Worm (Caenorhabditis elegans): Measurements from ENCODE around the gene srd-11.

The srd-11 gene

DNA sequence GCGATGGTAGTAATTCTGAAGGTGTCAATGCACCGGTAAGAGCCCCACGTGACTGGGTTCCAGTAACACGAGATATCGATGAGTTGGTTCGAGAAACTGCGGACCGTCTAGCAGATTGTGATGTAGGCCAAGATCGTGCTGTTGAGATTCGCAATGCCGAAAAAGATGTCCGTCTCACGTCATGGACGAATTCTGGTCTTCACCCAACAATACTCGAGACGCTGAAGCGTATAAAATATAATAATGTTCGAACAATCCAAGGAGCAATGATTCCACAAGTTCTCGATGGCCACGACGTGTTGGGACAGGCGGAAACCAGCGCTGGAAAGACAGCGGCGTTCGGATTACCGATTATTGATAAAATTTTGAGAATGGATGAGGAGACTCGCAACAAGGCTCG, 46.8 kb upstream of the srd-11 start:
- peak; percentile 96 for TF ChIP-seq aha-1 (tag)
- no peak for TF ChIP-seq hlh-11 (tag; optimal IDR thresholded peaks at IDR 0.05)
- peak in 1 of 2 experiments; percentile 56 for TF ChIP-seq unc-62 (GFP tag; optimal IDR thresholded peaks at IDR 0.05 in 1 of 2)
- no peak for TF ChIP-seq unc-62 (tag; optimal IDR thresholded peaks at IDR 0.05)

DNA sequence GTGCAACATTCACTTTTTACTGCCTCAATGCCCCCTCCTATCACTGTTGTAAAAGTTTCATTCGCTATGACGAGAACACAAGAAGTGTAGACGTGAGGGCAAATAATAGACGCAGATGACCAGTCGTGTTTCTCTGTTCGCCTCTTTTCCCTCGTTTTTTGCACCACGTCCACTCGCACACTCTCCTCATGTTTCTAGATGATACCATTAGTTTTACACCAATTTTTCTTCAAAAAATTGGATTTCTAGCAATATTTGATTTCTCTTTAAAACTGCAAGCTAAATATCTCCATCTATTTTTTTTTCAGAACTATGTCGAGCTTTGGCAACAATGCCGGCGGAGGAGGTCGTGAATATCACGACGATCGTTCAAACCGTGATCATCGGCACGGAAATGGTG, 45.4 kb upstream of the srd-11 start, which contains the start of gene rde-12:
Gene rde-12 (plus strand): TSS at position 301 of the 400 bp plus-strand sequence.
- peak; percentile 39 for TF ChIP-seq nhr-28 (tag; optimal IDR thresholded peaks at IDR 0.05)
- no peak for TF ChIP-seq ztf-7 (tag; optimal IDR thresholded peaks at IDR 0.05)
- no peak for TF ChIP-seq madf-9 (GFP tag; conservative IDR thresholded peaks at IDR 0.05)
- TF ChIP-seq zag-1 (tag; optimal IDR thresholded peaks at IDR 0.05) = no peak
- peak; percentile 4 for TF ChIP-seq mep-1 (tag; optimal IDR thresholded peaks at IDR 0.05)
- TF ChIP-seq T20F7.1 (GFP tag; optimal IDR thresholded peaks at IDR 0.05) = no peak
- peak; percentile 3 for TF ChIP-seq mes-2 (tag; optimal IDR thresholded peaks at IDR 0.05; ENCODE audit: poor library complexity, severe bottlenecking)
- TF ChIP-seq R02D3.7 (tag; optimal IDR thresholded peaks at IDR 0.05) = no peak
- peak; percentile 28 for TF ChIP-seq aha-1 (tag)

DNA sequence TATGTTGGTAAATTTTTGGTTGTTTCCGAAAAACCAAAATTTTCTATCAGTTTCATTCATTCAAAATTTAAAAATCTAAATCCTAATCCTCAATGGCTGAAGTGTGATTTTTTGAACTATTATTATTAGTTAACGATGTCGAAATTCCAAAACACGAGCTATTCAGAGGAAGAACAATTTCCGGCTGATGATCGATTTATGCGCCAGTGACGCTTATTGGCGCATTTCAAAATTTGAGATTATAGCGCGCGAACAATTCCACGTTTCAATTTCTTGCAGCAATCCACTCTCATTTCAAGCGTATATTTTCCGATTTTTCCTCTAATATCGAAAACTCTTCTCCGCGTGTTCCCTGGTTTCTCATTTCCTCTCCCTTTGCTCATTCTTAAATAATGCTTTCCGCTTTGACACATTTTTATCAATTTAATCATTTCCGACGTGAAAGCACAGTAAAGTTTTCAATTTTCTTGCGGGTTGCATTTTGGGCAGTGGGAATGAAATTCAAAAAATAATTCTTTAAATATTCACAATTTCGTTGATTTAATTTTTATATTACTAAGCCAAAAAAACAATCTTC, 44.8 kb upstream of the srd-11 start:
- TF ChIP-seq ces-1 (GFP tag; optimal IDR thresholded peaks at IDR 0.05) = no peak
- TF ChIP-seq mes-2 (tag; optimal IDR thresholded peaks at IDR 0.05; ENCODE audit: poor library complexity, severe bottlenecking) = peak; percentile 54
- TF ChIP-seq ceh-82 (tag; optimal IDR thresholded peaks at IDR 0.05) = no peak
- TF ChIP-seq hlh-30 (tag; optimal IDR thresholded peaks at IDR 0.05; ENCODE audit: insufficient read depth) = peak; percentile 37
- TF ChIP-seq hlh-11 (tag; optimal IDR thresholded peaks at IDR 0.05) = peak; percentile 25
- TF ChIP-seq Y75B8A.6 (GFP tag; IDR thresholded peaks at IDR 0.05) = no peak
- no peak for TF ChIP-seq daf-16 (GFP tag; optimal IDR thresholded peaks at IDR 0.05)
- peak; percentile 2 for TF ChIP-seq daf-16 (tag; optimal IDR thresholded peaks at IDR 0.05)
- peak in 1 of 2 experiments; percentile 56 for TF ChIP-seq lsy-2 (tag; optimal IDR thresholded peaks at IDR 0.05)
- 0 out of 2 replicates have a peak, but pooled peaks have one; percentile 21 for TF ChIP-seq D1046.2 (GFP tag; IDR thresholded peaks at IDR 0.05)
- TF ChIP-seq mdl-1 (tag; optimal IDR thresholded peaks at IDR 0.05) = peak in 1 of 2 experiments; percentile 5
- peak; percentile 21 for TF ChIP-seq pqm-1 (tag; optimal IDR thresholded peaks at IDR 0.05)
- peak; percentile 44 for TF ChIP-seq dmd-6 (GFP tag; IDR thresholded peaks at IDR 0.05)
- peak; percentile 6 for TF ChIP-seq aha-1 (tag)
- TF ChIP-seq snpc-4 (tag; optimal IDR thresholded peaks at IDR 0.05) = no peak
- peak; percentile 26 for TF ChIP-seq F10B5.3 (tag; optimal IDR thresholded peaks at IDR 0.05)
- TF ChIP-seq lin-38 (GFP tag; IDR thresholded peaks at IDR 0.05) = peak; percentile 58
- no peak for TF ChIP-seq zip-11 (GFP tag; IDR thresholded peaks at IDR 0.05)
- peak; percentile 22 for TF ChIP-seq nhr-77 (tag; optimal IDR thresholded peaks at IDR 0.05)
- TF ChIP-seq mdt-29 (GFP tag; IDR thresholded peaks at IDR 0.05) = 0 out of 2 replicates have a peak, but pooled peaks have one; percentile 38
- peak; percentile 20 for TF ChIP-seq rbr-2 (tag; optimal IDR thresholded peaks at IDR 0.05)
- peak; percentile 58 for TF ChIP-seq dpl-1 (GFP tag; optimal IDR thresholded peaks at IDR 0.05)
- no peak for TF ChIP-seq zag-1 (tag; optimal IDR thresholded peaks at IDR 0.05)
- peak; percentile 7 for TF ChIP-seq lin-15B (tag; optimal IDR thresholded peaks at IDR 0.05)
- TF ChIP-seq duxl-1 (tag; optimal IDR thresholded peaks at IDR 0.05; ENCODE audit: poor library complexity) = peak; percentile 49
- TF ChIP-seq egl-43 (GFP tag; IDR thresholded peaks at IDR 0.05) = 0 out of 2 replicates have a peak, but pooled peaks have one; percentile 50
- peak; percentile 41 for TF ChIP-seq dve-1 (tag; optimal IDR thresholded peaks at IDR 0.05; ENCODE audit: insufficient read depth)
- TF ChIP-seq mep-1 (tag; optimal IDR thresholded peaks at IDR 0.05) = peak; percentile 30

DNA sequence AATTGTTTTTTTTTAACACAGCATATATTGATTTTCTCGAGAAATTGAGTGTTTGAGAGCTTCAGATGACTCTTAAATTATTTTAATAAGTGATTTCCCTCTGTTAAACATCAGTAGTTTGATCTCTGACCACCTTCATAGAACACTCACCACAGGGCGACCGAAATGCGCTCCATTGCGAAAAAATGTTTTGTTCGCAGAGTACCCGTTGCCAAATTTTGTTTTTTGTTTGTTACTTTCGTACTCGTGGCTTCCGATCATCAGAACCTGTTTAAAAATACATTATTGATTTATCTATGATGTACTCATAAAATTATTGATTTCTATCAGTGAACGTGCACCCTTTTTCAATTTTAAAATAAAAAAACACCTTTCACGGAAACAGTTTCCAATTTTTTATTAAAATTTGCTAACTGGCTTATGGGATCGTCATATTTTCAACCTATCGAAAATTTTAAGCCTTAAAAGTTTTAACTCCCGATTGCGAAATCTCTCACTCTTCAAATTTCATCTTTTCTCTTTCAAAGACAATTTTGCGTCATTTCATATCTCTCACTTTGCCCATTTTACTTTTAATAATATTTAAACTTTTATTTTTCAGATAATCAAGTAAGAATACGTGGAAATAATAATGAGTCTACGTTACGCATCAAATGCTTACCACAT, 41.1 kb upstream of the srd-11 start, which contains the start of gene letm-1:
Gene letm-1 (plus strand): TSS at position 598 of the 666 bp plus-strand sequence.
- TF ChIP-seq mdt-29 (GFP tag; IDR thresholded peaks at IDR 0.05) = no peak
- TF ChIP-seq vab-7 (GFP tag; IDR thresholded peaks at IDR 0.05) = no peak
- peak; percentile 15 for TF ChIP-seq nhr-77 (tag; optimal IDR thresholded peaks at IDR 0.05)
- no peak for TF ChIP-seq Y5F2A.4 (GFP tag; optimal IDR thresholded peaks at IDR 0.05)
- no peak for TF ChIP-seq madf-9 (GFP tag; conservative IDR thresholded peaks at IDR 0.05)
- peak; percentile 25 for TF ChIP-seq hlh-30 (tag; optimal IDR thresholded peaks at IDR 0.05; ENCODE audit: insufficient read depth)
- no peak for TF ChIP-seq ceh-32 (tag; optimal IDR thresholded peaks at IDR 0.05; ENCODE audit: poor library complexity)
- TF ChIP-seq R02D3.7 (tag; optimal IDR thresholded peaks at IDR 0.05) = no peak
- no peak for TF ChIP-seq nhr-102 (tag; optimal IDR thresholded peaks at IDR 0.05)
- no peak for TF ChIP-seq sdz-12 (GFP tag; optimal IDR thresholded peaks at IDR 0.05)
- TF ChIP-seq lir-3 (tag; optimal IDR thresholded peaks at IDR 0.05) = no peak
- TF ChIP-seq Y75B8A.6 (GFP tag; IDR thresholded peaks at IDR 0.05) = no peak
- no peak for TF ChIP-seq snpc-4 (tag; optimal IDR thresholded peaks at IDR 0.05)
- no peak for TF ChIP-seq ama-1 (optimal IDR thresholded peaks at IDR 0.05)
- TF ChIP-seq nhr-25 (tag; optimal IDR thresholded peaks at IDR 0.05; ENCODE audit: borderline replicate concordance, insufficient read depth) = no peak
- no peak for TF ChIP-seq nhr-10 (tag; optimal IDR thresholded peaks at IDR 0.05)
- TF ChIP-seq aha-1 (tag) = peak; percentile 17

Measured in whole organism, L4 larva.